Worm (Caenorhabditis elegans) whole organism, L2 larva: Measurements from ENCODE around the gene C44B7.7.
A peak's percentile ranks its signal among the peaks of the same experiment; 100 is the strongest.
"Not testable (repeated sequence)": the region's sequence is repeated elsewhere in the genome, so short reads cannot be mapped to it uniquely, and the experiment has no call there.

Source experiments
- C34F6.9 ChIP-seq: fragments of 150-350 bp; optimal IDR thresholded peaks from 2 replicates; lab custom pipeline; 2014; ENCODE audit warnings: missing biosample characterization, missing genetic modification characterization
- F13H6.1 ChIP-seq: sonication (generic microtip); optimal IDR thresholded peaks from 2 replicates; lab custom pipeline; 2016; ENCODE audit warnings: missing genetic modification characterization, missing compliant biosample characterization
- R02D3.7 ChIP-seq: fragments of 150-350 bp; optimal IDR thresholded peaks from 2 replicates; lab custom pipeline; 2014; ENCODE audit warnings: missing biosample characterization, missing genetic modification characterization
- Y55F3AM.14 ChIP-seq: fragments of 200-800 bp; sonication (Bioruptor generic); optimal IDR thresholded peaks from 2 replicates; lab custom pipeline; 2018; ENCODE audit warnings: mild to moderate bottlenecking, missing genetic modification characterization, missing compliant biosample characterization
- aly-2 ChIP-seq: fragments of 150-350 bp; optimal IDR thresholded peaks from 2 replicates; lab custom pipeline; 2014; ENCODE audit warnings: missing biosample characterization, missing genetic modification characterization
- ama-1 ChIP-seq: fragments of 150-350 bp; optimal IDR thresholded peaks from 2 replicates; lab custom pipeline; 2018; ENCODE audit warnings: inconsistent platforms
- blmp-1 ChIP-seq: sonication (generic microtip); optimal IDR thresholded peaks from 2 replicates; lab custom pipeline; 2017; ENCODE audit warnings: missing genetic modification characterization, mild to moderate bottlenecking, missing compliant biosample characterization, antibody characterized with exemption, moderate library complexity; ENCODE audit not compliant: insufficient read depth
- ceh-16 ChIP-seq: fragments of 150-350 bp; optimal IDR thresholded peaks from 2 replicates; lab custom pipeline; 2014; ENCODE audit warnings: missing biosample characterization, missing genetic modification characterization
- ceh-82 ChIP-seq: fragments of 150-350 bp; optimal IDR thresholded peaks from 2 replicates; lab custom pipeline; 2014; ENCODE audit warnings: missing biosample characterization, missing genetic modification characterization
- crh-2 ChIP-seq: sonication (generic microtip); optimal IDR thresholded peaks from 2 replicates; lab custom pipeline; 2017; ENCODE audit warnings: missing biosample characterization, missing genetic modification characterization
- dmd-4 ChIP-seq: sonication (generic microtip); optimal IDR thresholded peaks from 2 replicates; lab custom pipeline; 2017; ENCODE audit warnings: missing biosample characterization, missing genetic modification characterization
- egl-27 ChIP-seq: sonication (generic microtip); optimal IDR thresholded peaks from 3 replicates; lab custom pipeline; 2017; ENCODE audit warnings: missing biosample characterization, missing genetic modification reagents, missing genetic modification characterization
- elt-1 ChIP-seq: fragments of 150-350 bp; optimal IDR thresholded peaks from 2 replicates; lab custom pipeline; 2014; ENCODE audit warnings: missing biosample characterization, missing genetic modification characterization
- elt-3 ChIP-seq: sonication (generic microtip); optimal IDR thresholded peaks from 2 replicates; lab custom pipeline; 2017; ENCODE audit warnings: missing biosample characterization, missing genetic modification characterization
- fos-1 ChIP-seq: fragments of 150-350 bp; optimal IDR thresholded peaks from 2 replicates; lab custom pipeline; 2014; ENCODE audit warnings: missing biosample characterization, missing genetic modification characterization
- gmeb-1 ChIP-seq: fragments of 150-350 bp; optimal IDR thresholded peaks from 2 replicates; lab custom pipeline; 2014; ENCODE audit warnings: missing biosample characterization, missing genetic modification characterization
- lin-11 ChIP-seq: fragments of 150-350 bp; sonication (generic microtip); optimal IDR thresholded peaks from 2 replicates; lab custom pipeline; 2014; ENCODE audit warnings: missing biosample characterization, missing genetic modification characterization, inconsistent platforms, mixed read lengths
- lin-13 ChIP-seq: fragments of 150-350 bp; optimal IDR thresholded peaks from 2 replicates; lab custom pipeline; 2014; ENCODE audit warnings: missing biosample characterization, missing genetic modification reagents, missing genetic modification characterization
- lin-39 ChIP-seq: fragments of 150-350 bp; optimal IDR thresholded peaks from 2 replicates; lab custom pipeline; 2014; ENCODE audit warnings: missing biosample characterization, missing genetic modification reagents, missing genetic modification characterization
- mbf-1 ChIP-seq: sonication (generic microtip); optimal IDR thresholded peaks from 2 replicates; lab custom pipeline; 2017; ENCODE audit warnings: missing biosample characterization, missing genetic modification characterization
- mdl-1 ChIP-seq, 2 experiments: fragments of 150-350 bp in 1 of 2; sonication (generic microtip) in 1 of 2; optimal IDR thresholded peaks; 2 replicates each; lab custom pipeline; 2017; ENCODE audit warnings: missing biosample characterization in 2 of 2, missing genetic modification characterization in 2 of 2
- nhr-10 ChIP-seq: sonication (generic microtip); optimal IDR thresholded peaks from 2 replicates; lab custom pipeline; 2017; ENCODE audit warnings: missing biosample characterization, missing genetic modification characterization
- nhr-11 ChIP-seq: fragments of 150-350 bp; optimal IDR thresholded peaks from 2 replicates; lab custom pipeline; 2014; ENCODE audit warnings: missing biosample characterization, missing genetic modification characterization
- nhr-12 ChIP-seq: fragments of 150-350 bp; optimal IDR thresholded peaks from 2 replicates; lab custom pipeline; 2014; ENCODE audit warnings: missing biosample characterization, missing genetic modification characterization
- nhr-129 ChIP-seq: fragments of 150-350 bp; optimal IDR thresholded peaks from 2 replicates; lab custom pipeline; 2014; ENCODE audit warnings: missing biosample characterization, missing genetic modification characterization
- nhr-23 ChIP-seq: fragments of 150-350 bp; optimal IDR thresholded peaks from 2 replicates; lab custom pipeline; 2014; ENCODE audit warnings: missing biosample characterization, missing genetic modification reagents, missing genetic modification characterization
- nhr-237 ChIP-seq: fragments of 150-350 bp; optimal IDR thresholded peaks from 2 replicates; lab custom pipeline; 2014; ENCODE audit warnings: missing biosample characterization, missing genetic modification characterization
- nhr-6 ChIP-seq: fragments of 150-350 bp; optimal IDR thresholded peaks from 2 replicates; lab custom pipeline; 2014; ENCODE audit warnings: missing biosample characterization, missing genetic modification characterization
- nhr-77 ChIP-seq: fragments of 150-350 bp; optimal IDR thresholded peaks from 2 replicates; lab custom pipeline; 2014; ENCODE audit warnings: missing biosample characterization, missing genetic modification characterization
- sem-4 ChIP-seq: fragments of 150-350 bp; optimal IDR thresholded peaks from 2 replicates; lab custom pipeline; 2014; ENCODE audit warnings: missing biosample characterization, missing genetic modification reagents, missing genetic modification characterization
- sma-3 ChIP-seq: sonication (generic microtip); optimal IDR thresholded peaks from 2 replicates; lab custom pipeline; 2016; ENCODE audit warnings: missing genetic modification reagents, missing genetic modification characterization, missing compliant biosample characterization
- sma-9 ChIP-seq, 2 experiments: fragments of 150-350 bp in 1 of 2; sonication (generic microtip) in 1 of 2; optimal IDR thresholded peaks; 2 replicates each; lab custom pipeline; 2014 to 2016; ENCODE audit warnings: missing genetic modification characterization in 2 of 2, mild to moderate bottlenecking in 1 of 2, missing biosample characterization in 1 of 2, missing compliant biosample characterization in 1 of 2, missing genetic modification reagents in 1 of 2, moderate library complexity in 1 of 2
- unc-62 ChIP-seq: fragments of 150-350 bp; optimal IDR thresholded peaks from 2 replicates; lab custom pipeline; 2014; ENCODE audit warnings: missing biosample characterization, missing genetic modification reagents, missing genetic modification characterization
- ztf-1 ChIP-seq: fragments of 200-800 bp; sonication (Bioruptor generic); conservative IDR thresholded peaks from 2 replicates; pipeline ENCODE4 v1.3.6; 2022; ENCODE audit warnings: missing genetic modification characterization, missing compliant biosample characterization
- ztf-11 ChIP-seq: sonication (generic microtip); optimal IDR thresholded peaks from 2 replicates; lab custom pipeline; 2017; ENCODE audit warnings: missing biosample characterization, missing genetic modification characterization
- ztf-4 ChIP-seq: fragments of 150-350 bp; optimal IDR thresholded peaks from 2 replicates; lab custom pipeline; 2014; ENCODE audit warnings: missing biosample characterization, missing genetic modification characterization

The C44B7.7 gene

DNA sequence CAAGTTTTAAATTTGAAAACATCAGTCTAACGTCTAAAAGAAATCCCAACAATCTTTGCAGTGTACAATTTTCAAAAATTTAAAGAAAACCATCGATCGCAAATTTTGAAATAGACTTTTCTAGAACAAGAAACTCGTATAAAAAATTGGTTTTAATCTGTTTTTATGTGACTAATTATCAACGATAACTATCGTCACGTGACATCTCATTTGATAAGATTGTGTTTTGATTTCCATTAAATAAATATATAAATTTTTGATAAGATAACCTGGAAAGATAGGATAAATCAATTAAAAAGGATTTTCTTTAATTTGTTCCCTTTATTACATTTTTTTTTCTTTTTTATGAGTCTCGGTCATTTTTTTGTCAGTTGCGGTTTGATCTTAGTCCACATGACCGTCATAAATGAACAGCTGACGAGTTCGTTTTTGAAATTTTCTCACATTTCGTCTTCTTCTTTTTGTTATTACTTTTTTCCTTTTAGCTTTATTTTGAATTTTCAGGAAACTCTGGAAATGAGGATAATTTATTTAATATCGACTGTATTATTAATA lies 29.7 kb upstream of the C44B7.7 start, which contains the start of gene asm-1:
Gene asm-1, plus strand, starts transcription at position 505 of the 555 bp plus-strand sequence.
- TF ChIP-seq ztf-4 (no peak), C34F6.9 (peak; percentile 16), nhr-11 (no peak), ama-1 (lab: Kevin White, UChicago) (no peak), ceh-82 (tag; lab: Kevin White, UChicago) (no peak)

DNA sequence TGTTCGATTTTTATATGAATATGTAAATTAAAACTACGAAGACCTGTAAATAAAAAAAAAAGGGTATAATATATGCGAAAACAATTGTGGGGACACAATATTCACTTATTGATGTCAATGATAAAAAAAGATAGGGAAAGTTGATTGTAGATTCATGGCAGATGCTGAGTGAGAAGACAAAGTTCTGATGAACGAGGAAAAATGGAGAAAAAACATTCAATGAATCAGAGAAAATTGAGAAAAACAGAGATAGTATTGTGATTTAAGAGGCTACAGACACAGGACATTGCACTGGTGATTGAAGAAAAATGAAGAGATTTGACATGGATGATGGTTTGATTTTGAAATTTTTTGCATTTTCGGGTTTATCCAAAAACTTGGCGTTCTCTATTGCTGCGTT lies 28.7 kb upstream of the C44B7.7 start:
- TF ChIP-seq dmd-4 (tag; lab: Kevin White, UChicago): no peak
- TF ChIP-seq aly-2: no peak
- TF ChIP-seq crh-2 (tag; lab: Kevin White, UChicago): no peak
- no peak for TF ChIP-seq lin-39 (tag; lab: Kevin White, UChicago)
- no peak for TF ChIP-seq nhr-237 (tag; lab: Kevin White, UChicago)
- TF ChIP-seq ztf-11 (tag; lab: Kevin White, UChicago): no peak
- TF ChIP-seq unc-62 (GFP tag; lab: Kevin White, UChicago): no peak
- TF ChIP-seq elt-1 (tag; lab: Kevin White, UChicago): no peak
- no peak for TF ChIP-seq nhr-6 (tag; lab: Kevin White, UChicago)
- TF ChIP-seq Y55F3AM.14: no peak
- no peak for TF ChIP-seq nhr-11
- TF ChIP-seq mdl-1 (tag; optimal IDR thresholded peaks at IDR 0.05; lab: Kevin White, UChicago): no peak
- no peak for TF ChIP-seq egl-27
- TF ChIP-seq R02D3.7: no peak
- no peak for TF ChIP-seq nhr-12 (tag; lab: Kevin White, UChicago)
- TF ChIP-seq blmp-1 (tag; lab: Kevin White, UChicago): peak; percentile 52
- TF ChIP-seq sma-9 (GFP tag; optimal IDR thresholded peaks at IDR 0.05; lab: Kevin White, UChicago): no peak
- no peak for TF ChIP-seq sma-9 (tag; optimal IDR thresholded peaks at IDR 0.05; lab: Kevin White, UChicago)
- TF ChIP-seq nhr-23: no peak
- TF ChIP-seq ama-1 (lab: Kevin White, UChicago): no peak
- TF ChIP-seq mbf-1 (tag; lab: Kevin White, UChicago): no peak
- TF ChIP-seq ztf-1: no peak
- peak; percentile 37 for TF ChIP-seq fos-1 (tag; lab: Kevin White, UChicago)
- no peak for TF ChIP-seq elt-3 (tag; lab: Kevin White, UChicago)
- peak; percentile 12 for TF ChIP-seq nhr-129 (tag; lab: Kevin White, UChicago)
- no peak for TF ChIP-seq nhr-10 (tag; lab: Kevin White, UChicago)
- no peak for TF ChIP-seq ceh-16
- TF ChIP-seq F13H6.1 (tag; lab: Kevin White, UChicago): no peak
- TF ChIP-seq C34F6.9: peak; percentile 32

DNA sequence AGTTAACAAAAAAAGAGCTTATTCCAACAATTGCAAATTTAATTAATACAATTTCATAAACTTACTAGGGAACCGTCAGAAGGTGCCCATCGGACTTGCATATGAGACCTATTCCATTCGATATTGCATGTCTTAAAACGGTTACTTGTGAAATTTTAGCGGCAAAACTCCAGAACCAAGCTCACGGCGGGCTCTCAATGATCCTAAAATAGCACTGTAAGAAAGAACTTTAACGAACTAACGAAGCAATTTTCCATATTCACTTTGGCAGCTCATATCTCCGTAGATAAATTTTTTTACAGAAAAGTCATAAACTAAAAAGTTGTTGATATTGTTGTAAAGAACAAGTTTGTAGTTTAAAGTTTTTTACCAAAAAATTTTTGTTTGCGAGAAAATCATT lies 27.7 kb upstream of the C44B7.7 start, which contains the start of gene B0252.3:
Gene B0252.3, minus strand, starts transcription at position 101 of the 400 bp plus-strand sequence.
- not testable (repeated sequence) for TF ChIP-seq mbf-1, nhr-12, nhr-129 (tag; lab: Kevin White, UChicago)

DNA sequence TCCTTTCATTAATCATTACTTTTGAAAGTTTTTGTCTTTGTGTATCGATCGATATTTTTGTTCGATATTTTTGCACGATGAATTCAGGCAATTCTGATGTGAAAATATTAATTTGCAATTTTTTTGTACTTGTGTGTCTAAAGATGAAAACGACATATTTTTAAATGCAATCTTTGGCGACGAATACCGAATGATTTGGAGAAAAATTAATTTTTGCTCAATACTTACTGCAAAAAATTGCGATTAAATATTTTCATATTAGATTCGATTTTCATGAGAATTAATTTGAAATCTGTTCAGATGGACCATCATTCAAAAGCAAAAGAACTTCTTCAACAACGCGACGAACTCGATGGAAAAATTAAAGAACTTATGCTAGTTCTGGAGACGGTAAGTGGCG lies 21.8 kb upstream of the C44B7.7 start, which contains the start of gene psmd-9:
Gene psmd-9, plus strand, starts transcription at position 301 of the 400 bp plus-strand sequence.
- TF ChIP-seq sem-4 (tag; lab: Kevin White, UChicago) (no peak), C34F6.9 (no peak), nhr-23 (no peak), dmd-4 (tag; lab: Kevin White, UChicago) (no peak), sma-3 (GFP tag; lab: Kevin White, UChicago) (no peak), gmeb-1 (tag; lab: Kevin White, UChicago) (no peak), F13H6.1 (tag; lab: Kevin White, UChicago) (no peak), nhr-10 (tag; lab: Kevin White, UChicago) (no peak), lin-39 (tag; lab: Kevin White, UChicago) (no peak), nhr-77 (tag; lab: Kevin White, UChicago) (no peak), ztf-1 (no peak), egl-27 (no peak), lin-13 (no peak), lin-11 (tag; lab: Kevin White, UChicago) (no peak)
